Fruit fly (Drosophila melanogaster) S2 (cell line): ENCODE data around the gene CG4045.

Experiments used
- CG8478 ChIP-seq: fragments of >200 bp; optimal IDR thresholded peaks from 2 replicates; lab custom pipeline; 2018
- CTCF ChIP-seq, 2 experiments: fragments of >200 bp; optimal IDR thresholded peaks; 2 replicates each; lab custom pipeline; 2018

Gene CG4045

DNA sequence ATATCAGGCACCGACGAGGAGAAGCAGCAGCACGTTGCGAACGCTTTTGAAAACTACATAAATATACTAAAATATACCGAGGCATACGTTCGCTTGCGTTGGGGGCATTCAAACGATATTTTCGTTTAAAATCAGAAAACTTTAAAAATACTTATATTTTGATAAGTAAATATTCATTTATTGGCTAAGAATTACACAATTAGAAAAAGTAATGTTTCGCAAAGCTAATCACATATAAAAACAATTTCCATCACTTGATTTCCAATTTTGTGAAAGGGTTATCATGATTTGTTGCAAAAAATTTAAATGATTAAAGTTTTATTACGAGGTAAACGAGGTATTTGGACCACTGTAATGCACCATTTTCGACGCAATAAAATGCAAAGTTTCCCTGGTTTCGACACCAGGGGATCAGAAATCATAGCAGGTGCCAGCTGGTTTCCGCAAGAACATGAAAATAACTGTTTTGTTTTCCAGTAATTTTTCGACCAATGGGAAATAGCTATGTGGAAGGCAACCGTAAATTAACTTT lies at the start of gene CG4045:
TSS of gene CG4045 (minus strand) at position 55 of the 532 bp plus-strand sequence.
- TF ChIP-seq CTCF (optimal IDR thresholded peaks at IDR 0.05; lab: Kevin White, UChicago) (no peak), CG8478 (lab: Kevin White, UChicago) (no peak)

dm6 chrX:2123965-2124688 lies 48.4 kb upstream of the CG4045 start:
- TF ChIP-seq CTCF (optimal IDR thresholded peaks at IDR 0.05; lab: Kevin White, UChicago): no peak
- TF ChIP-seq CG8478 (lab: Kevin White, UChicago): no peak

- TF ChIP-seq CG8478 (lab: Kevin White, UChicago) (no peak), CTCF (optimal IDR thresholded peaks at IDR 0.05; lab: Kevin White, UChicago) (peak in 1 of 2 experiments; percentile 44)
Observed at dm6 chrX:2123013-2123964, 47.6 kb upstream of the CG4045 start, which contains the start of gene ph-d. ph-d (minus strand) TSS chrX:2123286.

dm6 chrX:2121716-2122601 lies 46.3 kb upstream of the CG4045 start:
- no peak for TF ChIP-seq CG8478 (lab: Kevin White, UChicago)
- no peak for TF ChIP-seq CTCF (optimal IDR thresholded peaks at IDR 0.05; lab: Kevin White, UChicago)

- no peak for TF ChIP-seq CG8478 (lab: Kevin White, UChicago)
- TF ChIP-seq CTCF (optimal IDR thresholded peaks at IDR 0.05; lab: Kevin White, UChicago): peak; percentile 32 to 45
Observed at dm6 chrX:2112660-2113059, 37.0 kb upstream of the CG4045 start.

DNA sequence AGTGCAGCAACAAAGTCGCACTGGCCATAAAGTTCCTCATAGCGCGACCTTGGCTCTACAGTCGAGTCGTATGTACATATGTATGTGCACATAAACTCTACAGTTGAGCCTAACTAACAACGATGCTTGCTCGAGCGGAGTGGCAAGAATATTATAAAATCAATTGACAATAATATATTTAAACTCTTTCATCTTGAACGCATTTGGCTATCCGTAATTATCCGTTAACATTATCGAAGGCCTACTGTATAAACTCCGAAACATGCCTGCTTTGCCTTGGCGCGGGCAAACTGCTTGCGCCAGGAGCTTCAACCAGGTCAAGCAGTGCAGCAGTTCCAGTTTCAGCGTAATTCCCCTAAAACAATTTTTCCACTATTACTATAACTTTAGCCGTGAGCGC lies 32.9 kb upstream of the CG4045 start:
- no peak for TF ChIP-seq CTCF (optimal IDR thresholded peaks at IDR 0.05; lab: Kevin White, UChicago)
- TF ChIP-seq CG8478 (lab: Kevin White, UChicago): no peak

dm6 chrX:2107782-2108409 lies 32.2 kb upstream of the CG4045 start:
- no peak for TF ChIP-seq CG8478 (lab: Kevin White, UChicago)
- no peak for TF ChIP-seq CTCF (optimal IDR thresholded peaks at IDR 0.05; lab: Kevin White, UChicago)

dm6 chrX:2106367-2106766 lies 30.7 kb upstream of the CG4045 start:
- TF ChIP-seq CG8478 (lab: Kevin White, UChicago) (no peak), CTCF (optimal IDR thresholded peaks at IDR 0.05; lab: Kevin White, UChicago) (no peak)

DNA sequence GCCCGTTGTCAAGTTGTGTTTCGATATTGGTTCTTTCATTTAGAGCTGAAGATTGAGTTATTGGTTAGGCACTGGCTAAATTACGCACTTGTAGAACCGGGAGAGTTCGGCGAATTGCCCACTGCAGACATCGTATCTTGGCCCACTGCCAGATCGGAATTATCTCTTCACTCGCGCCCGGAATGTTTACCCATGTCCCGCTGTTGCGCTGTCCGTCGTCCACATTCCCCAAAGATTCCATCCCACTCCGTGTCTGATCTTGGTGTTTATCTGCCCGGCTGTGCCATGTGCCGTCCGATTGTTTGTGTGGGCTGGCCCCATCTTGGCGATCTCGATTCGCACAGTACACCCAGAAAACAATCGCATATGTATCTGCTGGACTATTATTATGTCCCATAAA lies 28.7 kb upstream of the CG4045 start:
- TF ChIP-seq CG8478 (lab: Kevin White, UChicago): no peak
- no peak for TF ChIP-seq CTCF (optimal IDR thresholded peaks at IDR 0.05; lab: Kevin White, UChicago)

dm6 chrX:2103859-2104258 lies 28.2 kb upstream of the CG4045 start:
- TF ChIP-seq CTCF (optimal IDR thresholded peaks at IDR 0.05; lab: Kevin White, UChicago) (no peak), CG8478 (lab: Kevin White, UChicago) (no peak)

DNA sequence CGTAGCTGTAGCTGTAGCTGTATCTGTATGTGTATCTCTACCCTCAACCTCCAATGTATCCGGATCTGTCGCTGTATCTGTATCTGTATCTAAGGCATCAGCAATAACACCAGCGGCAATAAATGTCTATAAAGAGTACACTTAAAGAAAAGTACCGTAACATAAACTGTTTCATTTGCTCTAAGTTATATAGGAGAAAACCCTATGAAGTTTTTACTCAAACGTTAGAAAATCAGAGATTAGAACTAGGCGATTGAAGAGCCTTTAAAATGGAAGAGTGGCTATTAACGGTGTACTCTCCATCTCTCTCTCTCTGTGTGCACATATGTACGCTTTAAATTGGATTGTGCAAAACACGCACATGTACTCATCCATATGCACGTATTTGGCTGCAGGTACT lies 22.6 kb upstream of the CG4045 start:
- TF ChIP-seq CG8478 (lab: Kevin White, UChicago): no peak
- no peak for TF ChIP-seq CTCF (optimal IDR thresholded peaks at IDR 0.05; lab: Kevin White, UChicago)

dm6 chrX:2096341-2096740 lies 20.6 kb upstream of the CG4045 start:
- no peak for TF ChIP-seq CG8478 (lab: Kevin White, UChicago)
- no peak for TF ChIP-seq CTCF (optimal IDR thresholded peaks at IDR 0.05; lab: Kevin White, UChicago)

- TF ChIP-seq CTCF (optimal IDR thresholded peaks at IDR 0.05; lab: Kevin White, UChicago) (peak; percentile 58 to 78), CG8478 (lab: Kevin White, UChicago) (no peak)
Observed at dm6 chrX:2094072-2094761, 18.5 kb upstream of the CG4045 start, which contains the start of gene csw. csw (plus strand) TSS chrX:2094234.
